Fruit fly (Drosophila melanogaster) whole organism, larva: ENCODE data around the gene BORCS5.

ENCODE experiments used
- noc ChIP-seq: fragments of 200-800 bp; sonication (Bioruptor generic); optimal IDR thresholded peaks from 3 replicates; lab custom pipeline; 2019; ENCODE audit warnings: missing biosample characterization, mild to moderate bottlenecking, missing genetic modification characterization, moderate library complexity

Gene BORCS5

DNA sequence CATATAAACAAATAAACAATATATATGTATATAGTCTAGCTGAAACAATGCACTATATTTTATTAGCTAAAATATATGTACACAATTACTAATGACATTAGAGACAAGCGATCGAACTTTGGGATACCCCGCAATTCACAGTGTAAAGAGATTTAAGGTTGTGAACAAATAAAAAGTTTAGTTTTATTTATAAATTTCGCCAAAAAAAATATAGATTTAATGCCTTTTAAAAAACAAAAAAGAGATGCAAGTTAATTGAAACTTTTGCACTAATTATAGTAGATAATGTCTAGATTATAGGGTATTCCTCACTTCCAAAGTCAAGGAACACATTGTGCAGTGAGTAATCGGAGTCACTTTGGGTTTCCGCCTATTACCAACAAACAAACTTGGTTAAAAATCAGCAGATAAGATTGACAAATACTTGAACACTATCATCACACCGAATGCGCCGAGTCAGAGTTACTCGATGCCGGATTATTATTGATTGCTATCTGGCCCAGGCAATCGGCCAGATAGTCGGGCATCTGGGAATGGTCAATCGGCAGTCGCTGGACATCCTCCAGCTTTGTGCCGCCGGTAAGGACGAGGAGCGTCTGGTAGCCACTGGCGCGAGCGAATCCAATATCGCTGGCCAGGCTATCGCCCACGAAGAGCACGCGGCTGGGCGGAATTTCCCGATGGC lies 2.7 kb upstream of the BORCS5 start:
- TF ChIP-seq noc (tag; lab: Kevin White, UChicago) = peak; percentile 40

DNA sequence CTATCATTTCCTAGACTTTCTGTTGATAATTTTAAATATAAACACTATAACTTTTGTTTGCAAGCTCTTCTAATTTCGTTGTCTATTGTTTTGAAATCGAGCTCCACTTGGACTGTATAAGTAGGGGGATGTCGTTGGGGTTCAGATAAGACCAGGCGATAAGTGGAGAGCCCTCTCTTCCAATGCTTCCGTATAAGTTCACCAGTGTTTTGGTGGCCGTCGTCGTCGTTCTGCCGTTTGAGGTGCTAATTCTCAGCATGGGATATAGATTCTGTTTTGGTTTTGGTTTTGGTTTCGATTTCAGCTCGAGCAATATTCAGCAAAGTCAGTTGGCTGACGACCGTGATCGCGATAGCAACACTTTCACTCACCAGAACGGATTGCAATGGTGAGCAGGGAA lies 537 bp upstream of the BORCS5 start, which contains the start of gene CG15739:
Gene CG15739, plus strand, starts transcription at position 204 of the 400 bp plus-strand sequence.
- no peak for TF ChIP-seq noc (tag; lab: Kevin White, UChicago)

DNA sequence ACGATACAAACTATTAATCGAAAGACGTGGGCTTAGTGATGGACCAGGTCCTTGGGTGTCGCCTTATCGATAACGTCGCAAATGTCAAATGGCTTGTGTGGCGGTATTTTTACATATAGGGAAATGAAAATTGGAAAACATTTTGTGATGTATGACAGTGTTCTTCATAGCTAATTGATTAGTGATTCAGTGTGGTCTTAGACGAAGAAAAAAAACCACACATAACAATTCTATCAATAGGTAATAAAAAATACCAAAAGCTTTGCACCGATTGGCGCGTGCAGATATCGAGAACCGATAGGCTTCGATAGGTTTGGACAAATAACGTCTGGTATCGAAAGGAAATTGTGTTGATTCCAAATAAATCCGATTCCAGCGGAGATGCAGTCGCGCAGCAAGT lies 3.7 kb downstream of the BORCS5 start, which contains the start of the genes Nrd1 and CG1847:
Gene Nrd1, minus strand, starts transcription at position 28 of the 400 bp plus-strand sequence.
Gene CG1847, plus strand, starts transcription at position 305 of the 400 bp plus-strand sequence.
- no peak for TF ChIP-seq noc (tag; lab: Kevin White, UChicago)

DNA sequence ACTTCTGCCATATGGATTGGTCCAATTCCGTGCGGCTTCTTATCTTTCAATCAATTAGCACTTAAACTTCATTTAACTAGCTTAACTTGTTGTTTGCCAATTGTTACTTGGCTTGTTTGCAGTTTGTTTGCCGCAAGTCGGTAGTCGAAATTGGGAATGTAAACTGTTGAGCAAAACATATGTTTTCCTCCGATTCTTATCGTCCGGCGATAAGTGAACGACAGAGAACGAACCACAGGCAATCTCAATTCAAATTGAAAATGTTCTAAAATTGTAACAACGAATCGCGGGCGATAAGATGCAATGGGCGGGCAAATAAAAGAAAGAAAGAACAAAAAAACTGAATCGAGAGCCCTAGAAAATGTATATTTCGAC lies 14.2 kb downstream of the BORCS5 start:
- no peak for TF ChIP-seq noc (tag; lab: Kevin White, UChicago)

DNA sequence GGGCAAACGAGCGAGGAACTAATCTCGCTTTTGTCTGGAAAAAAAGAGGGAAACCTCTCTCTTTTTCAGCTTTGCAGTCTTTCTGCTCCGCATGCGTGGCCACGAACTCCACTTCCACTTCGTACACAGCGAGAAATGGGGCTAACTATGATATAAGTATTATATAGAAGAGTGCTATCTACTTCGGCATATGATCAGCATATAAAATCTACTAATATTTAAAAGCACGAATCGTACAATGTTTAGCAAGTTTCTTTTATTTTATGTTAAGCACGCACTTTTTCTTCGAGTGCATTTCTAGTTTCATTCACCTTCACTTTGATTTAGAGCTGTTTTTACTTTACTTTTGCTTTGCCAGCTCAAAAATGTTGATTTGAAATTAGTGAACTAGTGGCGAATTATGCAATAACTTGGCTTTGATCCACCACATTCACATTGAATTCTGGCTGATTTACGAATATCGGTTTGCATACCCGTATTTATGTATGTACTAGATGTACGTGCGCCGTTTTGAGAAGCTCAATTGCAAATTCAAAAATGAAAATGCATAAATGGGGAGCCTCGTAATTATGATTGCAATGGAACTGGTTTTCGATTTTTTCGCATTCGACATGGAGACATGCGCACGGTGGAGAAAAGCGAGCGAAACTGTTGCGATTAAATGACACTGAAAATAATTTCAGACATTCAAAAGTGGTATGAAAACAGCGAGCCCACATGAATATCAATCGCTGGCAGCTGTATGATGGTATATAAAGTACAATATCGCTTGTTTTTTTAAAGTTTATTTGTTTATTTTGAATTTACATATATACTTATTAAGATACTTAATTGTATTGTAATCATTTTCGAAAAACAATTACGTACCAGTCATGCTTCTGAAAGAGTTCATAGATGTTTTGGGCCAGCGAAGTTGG lies 14.8 kb downstream of the BORCS5 start:
- peak; percentile 77 for TF ChIP-seq noc (tag; lab: Kevin White, UChicago)

DNA sequence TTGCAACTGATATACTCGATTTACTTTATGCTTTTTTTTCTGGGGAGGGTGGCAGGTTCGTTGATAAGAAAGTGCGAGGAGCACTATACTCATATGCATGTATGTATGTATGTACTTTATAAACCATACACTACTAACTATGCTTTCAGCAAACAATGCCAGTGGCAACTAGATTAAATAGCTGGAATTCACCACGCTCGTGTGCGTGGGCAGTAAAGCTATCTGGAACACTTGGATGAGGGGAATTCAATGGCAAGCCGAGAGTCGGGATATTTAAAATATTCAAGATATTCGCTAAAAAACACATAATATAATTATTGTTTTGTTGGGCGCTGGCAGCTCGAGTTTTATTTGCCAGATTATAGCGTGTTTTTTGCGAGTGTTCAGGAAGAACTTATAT lies 15.7 kb downstream of the BORCS5 start:
- TF ChIP-seq noc (tag; lab: Kevin White, UChicago) = no peak

DNA sequence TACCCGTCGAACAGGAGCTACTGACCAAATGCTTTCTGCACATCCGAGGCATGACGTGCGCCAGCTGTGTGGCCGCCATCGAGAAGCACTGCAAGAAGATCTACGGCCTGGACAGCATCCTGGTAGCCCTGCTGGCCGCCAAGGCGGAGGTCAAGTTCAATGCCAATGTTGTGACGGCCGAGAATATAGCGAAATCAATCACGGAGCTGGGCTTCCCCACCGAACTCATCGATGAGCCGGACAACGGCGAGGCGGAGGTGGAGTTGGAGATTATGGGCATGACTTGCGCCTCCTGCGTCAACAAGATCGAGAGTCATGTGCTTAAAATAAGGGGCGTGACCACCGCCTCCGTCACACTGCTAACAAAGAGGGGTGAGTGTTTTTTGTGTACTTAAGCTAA lies 16.6 kb downstream of the BORCS5 start:
- no peak for TF ChIP-seq noc (tag; lab: Kevin White, UChicago)

DNA sequence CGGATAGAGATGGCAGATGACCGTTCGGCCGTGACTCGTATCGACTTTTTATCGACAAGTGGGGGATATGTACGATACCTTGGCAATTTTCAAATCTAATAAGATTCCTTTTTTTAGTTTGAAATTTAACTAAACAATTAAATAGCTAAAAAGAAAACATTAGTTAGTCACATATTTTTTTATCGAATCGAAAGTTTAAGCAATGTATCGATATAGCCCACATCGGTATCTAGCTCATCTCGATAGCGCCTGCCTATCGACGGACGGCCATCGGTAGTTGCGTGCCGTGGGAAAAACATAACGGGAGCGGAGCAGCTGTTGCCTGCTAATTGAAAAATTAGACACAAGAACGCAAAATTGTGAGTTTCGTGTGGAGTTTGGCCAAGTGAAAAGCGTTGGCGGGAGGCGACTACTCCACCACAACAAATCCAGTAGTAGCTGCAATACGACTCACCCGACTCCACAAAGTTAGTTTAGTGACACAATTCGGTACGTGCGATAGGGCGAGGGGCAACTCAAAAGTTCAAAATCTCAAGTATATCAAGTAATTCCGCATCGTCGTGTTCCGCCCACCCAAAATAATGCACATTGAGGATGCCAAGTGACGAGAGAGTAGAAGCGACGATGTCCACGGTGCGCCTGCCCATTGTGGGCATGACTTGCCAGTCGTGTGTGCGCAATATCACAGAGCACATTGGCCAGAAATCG lies 17.7 kb downstream of the BORCS5 start, which contains the start of the genes CG10347 and ATP7:
Gene CG10347, minus strand, starts transcription at position 174 of the 708 bp plus-strand sequence.
Gene ATP7, plus strand, starts transcription at position 265 of the 708 bp plus-strand sequence.
- peak; percentile 30 for TF ChIP-seq noc (tag; lab: Kevin White, UChicago)

DNA sequence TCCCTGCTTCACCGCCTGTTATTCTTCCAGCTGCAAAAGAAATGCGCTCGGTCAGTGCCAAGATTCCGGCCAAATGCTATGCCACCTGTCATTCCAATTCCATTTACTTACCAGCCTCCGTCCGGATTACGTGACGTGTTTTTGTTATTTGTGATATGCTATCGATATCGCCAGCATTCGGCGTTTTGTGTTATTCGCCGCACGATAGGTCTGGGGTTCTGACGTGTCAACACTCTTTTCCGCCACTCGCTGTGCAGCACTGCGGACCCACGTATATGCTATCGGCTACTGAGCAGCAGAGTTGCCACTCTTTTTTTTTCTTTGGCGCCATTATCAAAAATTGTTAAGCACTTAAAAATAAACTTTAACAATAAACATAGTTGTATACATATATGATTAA lies 20.3 kb downstream of the BORCS5 start, which contains the start of gene p24-1:
Gene p24-1, minus strand, starts transcription at position 221 of the 400 bp plus-strand sequence.
- TF ChIP-seq noc (tag; lab: Kevin White, UChicago) = peak; percentile 31

DNA sequence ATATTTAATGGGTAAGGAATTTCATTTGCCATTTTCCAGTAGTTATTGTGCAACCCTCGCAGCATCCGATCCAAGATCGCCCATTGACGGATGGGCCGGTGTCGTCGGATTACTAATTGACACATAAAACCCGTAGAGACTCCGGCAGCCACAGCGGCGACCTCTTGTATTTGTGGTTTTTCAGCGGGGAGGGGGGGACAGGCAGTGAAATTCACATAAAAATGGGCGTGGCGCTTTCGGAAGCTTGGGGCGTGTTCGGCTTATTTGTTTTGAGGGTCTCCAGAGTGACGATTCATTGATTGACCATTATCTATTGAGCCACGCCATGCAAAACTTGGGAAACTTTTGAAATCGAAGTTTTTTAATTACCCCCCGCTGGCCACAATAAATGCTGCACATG lies 23.3 kb downstream of the BORCS5 start:
- TF ChIP-seq noc (tag; lab: Kevin White, UChicago) = no peak

DNA sequence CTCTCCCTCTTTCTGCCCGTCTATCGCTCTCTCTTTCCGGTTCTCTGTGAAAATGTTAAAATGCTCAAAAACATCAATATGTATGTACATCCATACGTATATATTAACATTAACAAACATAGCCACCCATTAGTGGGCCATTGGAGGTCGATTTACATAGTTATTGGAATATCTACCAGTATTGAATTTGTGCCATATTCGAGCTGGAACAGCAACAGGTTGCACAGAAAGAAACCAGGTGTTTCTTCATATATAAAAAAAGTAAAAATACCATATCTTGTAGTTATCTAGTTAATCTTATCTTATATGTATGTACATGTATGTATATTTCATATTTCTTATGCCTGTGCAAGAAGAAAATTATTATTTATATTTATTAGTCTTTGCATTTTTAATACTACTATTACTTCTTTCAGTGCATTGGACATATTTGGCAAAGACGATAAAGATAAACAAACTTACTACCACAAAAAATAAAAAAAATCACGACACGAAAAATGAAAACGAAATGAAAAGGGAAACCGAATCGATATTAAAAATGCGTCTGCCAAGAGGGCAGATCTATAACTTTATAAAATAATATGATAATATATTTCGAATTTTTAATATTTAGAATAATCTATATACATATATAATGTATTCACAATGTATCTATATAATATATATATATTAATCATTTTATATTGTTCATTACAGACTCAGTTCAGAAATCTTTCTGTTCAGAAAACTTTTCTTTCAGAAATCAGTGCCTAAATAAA lies 23.9 kb downstream of the BORCS5 start:
- peak; percentile 35 for TF ChIP-seq noc (tag; lab: Kevin White, UChicago)

DNA sequence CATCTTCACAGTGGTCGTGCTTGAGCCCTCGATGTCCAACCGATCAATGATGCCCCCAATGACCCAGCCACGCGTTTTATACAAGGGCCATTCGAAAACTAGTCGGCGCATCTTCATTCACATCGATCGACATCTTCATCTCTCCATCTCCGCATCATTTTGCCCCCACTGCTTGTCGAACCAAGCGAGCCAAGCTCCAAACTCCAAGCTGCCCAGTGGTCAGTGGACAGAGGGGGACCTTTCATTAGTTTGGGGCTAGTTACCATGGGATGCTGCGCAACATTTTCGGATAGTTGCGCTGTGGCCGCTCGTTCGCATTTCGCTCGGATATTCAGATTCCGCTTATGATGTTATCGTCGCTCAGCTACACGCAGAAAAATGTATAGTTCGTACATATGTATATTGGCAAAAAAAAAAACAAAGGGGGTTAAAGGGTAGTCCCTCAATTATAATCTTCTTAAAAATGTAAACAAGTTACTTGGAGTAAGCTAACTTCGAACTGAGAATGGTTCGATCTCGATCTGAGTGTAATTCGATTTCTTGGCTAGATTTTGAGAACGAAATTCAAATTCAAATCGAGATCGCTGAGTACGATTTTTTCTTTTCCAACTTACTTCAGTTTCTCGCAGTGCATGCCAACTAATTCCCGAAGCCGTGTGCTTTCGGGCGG lies 26.4 kb downstream of the BORCS5 start, which contains the start of gene CG15740:
Gene CG15740, minus strand, starts transcription at position 51 of the 670 bp plus-strand sequence.
- no peak for TF ChIP-seq noc (tag; lab: Kevin White, UChicago)

DNA sequence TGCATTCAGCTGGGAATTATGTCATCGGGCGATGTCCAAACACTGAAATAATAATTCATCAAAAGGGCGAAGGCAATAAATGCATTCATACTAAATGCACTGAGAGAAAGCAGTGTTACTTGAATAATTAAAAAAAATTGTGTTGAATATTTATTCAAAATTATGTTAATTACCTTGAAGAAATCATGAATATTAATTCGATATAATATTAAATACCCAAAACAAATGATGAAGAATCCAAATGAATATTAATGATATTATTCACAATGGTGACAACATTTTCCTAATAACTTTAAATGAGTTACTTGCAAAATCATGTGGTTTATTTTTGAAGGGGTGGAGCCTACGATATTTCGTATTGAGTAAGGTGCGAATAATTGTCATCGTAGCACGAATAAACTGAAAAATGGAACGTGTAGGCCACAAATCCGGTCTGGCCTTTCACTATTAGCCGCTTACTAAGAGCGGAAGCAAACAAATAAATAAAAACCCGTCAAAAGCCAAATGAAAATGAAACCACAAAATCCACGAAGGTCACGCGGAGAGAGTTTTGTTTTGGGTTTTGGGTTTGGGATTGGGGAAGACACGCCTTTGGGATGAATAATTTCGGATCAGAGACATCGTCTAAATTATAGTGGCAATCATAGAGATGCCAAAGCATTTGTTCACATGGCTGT lies 30.7 kb downstream of the BORCS5 start:
- no peak for TF ChIP-seq noc (tag; lab: Kevin White, UChicago)
